Worm (Caenorhabditis elegans): ENCODE measurements around the gene appg-1.
"Not testable (repeated sequence)": the region's sequence is repeated elsewhere in the genome, so short reads cannot be mapped to it uniquely, and the experiment has no call there.

Gene appg-1

ce11 chrII:10303663-10304115 is 22.2 kb upstream of the appg-1 start, which contains the start of gene vha-9 (continued):
- TF ChIP-seq lsy-2 (tag; optimal IDR thresholded peaks at IDR 0.05) = peak in 1 of 2 experiments; percentile 37
- no peak for TF ChIP-seq dmd-9 (GFP tag; IDR thresholded peaks at IDR 0.05)
- TF ChIP-seq mdl-1 (tag; optimal IDR thresholded peaks at IDR 0.05) = peak in 1 of 2 experiments; percentile 2
- TF ChIP-seq aly-2 (tag; optimal IDR thresholded peaks at IDR 0.05) = no peak
- no peak for TF ChIP-seq unc-130 (GFP tag; optimal IDR thresholded peaks at IDR 0.05)
- peak; percentile 75 for TF ChIP-seq dve-1 (tag; optimal IDR thresholded peaks at IDR 0.05; ENCODE audit: insufficient read depth)
- no peak for TF ChIP-seq ZK546.5 (tag; optimal IDR thresholded peaks at IDR 0.05)
- TF ChIP-seq ctbp-1 (GFP tag; IDR thresholded peaks at IDR 0.05) = no peak
- TF ChIP-seq T26A8.4 (GFP tag; IDR thresholded peaks at IDR 0.05) = 0 out of 2 replicates have a peak, but pooled peaks have one; percentile 26
- TF ChIP-seq daf-19 (GFP tag; conservative IDR thresholded peaks at IDR 0.05) = peak; percentile 70; the same call in 1 of the 2 replicates
- no peak for TF ChIP-seq php-3 (GFP tag; IDR thresholded peaks at IDR 0.05)
- peak; percentile 56; the same call in 1 of the 2 replicates for TF ChIP-seq nhr-42 (GFP tag; IDR thresholded peaks at IDR 0.05)
- peak; percentile 62 for TF ChIP-seq nhr-28 (tag; optimal IDR thresholded peaks at IDR 0.05)
- no peak for TF ChIP-seq ceh-28 (tag; optimal IDR thresholded peaks at IDR 0.05)
- TF ChIP-seq F49E8.2 (tag; optimal IDR thresholded peaks at IDR 0.05; ENCODE audit: borderline replicate concordance) = no peak
- TF ChIP-seq zip-11 (GFP tag; IDR thresholded peaks at IDR 0.05) = no peak
- TF ChIP-seq pha-4 (GFP tag; IDR thresholded peaks at IDR 0.05) = 0 out of 2 replicates have a peak, but pooled peaks have one; percentile 46
- no peak for TF ChIP-seq pha-4 (tag; optimal IDR thresholded peaks at IDR 0.05)
- TF ChIP-seq hlh-30 (tag; optimal IDR thresholded peaks at IDR 0.05; ENCODE audit: insufficient read depth) = peak; percentile 64
- TF ChIP-seq ceh-82 (tag; optimal IDR thresholded peaks at IDR 0.05) = no peak
- TF ChIP-seq skn-1 (tag; optimal IDR thresholded peaks at IDR 0.05) = no peak
- no peak for TF ChIP-seq nhr-48 (tag; optimal IDR thresholded peaks at IDR 0.05)
- no peak for TF ChIP-seq daf-16 (GFP tag; optimal IDR thresholded peaks at IDR 0.05)
- TF ChIP-seq daf-16 (tag; optimal IDR thresholded peaks at IDR 0.05) = peak; percentile 56

ce11 chrII:10304736-10305135 is 21.1 kb upstream of the appg-1 start:
- TF ChIP-seq mes-2 (tag; optimal IDR thresholded peaks at IDR 0.05; ENCODE audit: poor library complexity, severe bottlenecking) = peak; percentile 46
- peak in 1 of 2 experiments; percentile 26 for TF ChIP-seq daf-16 (GFP tag; optimal IDR thresholded peaks at IDR 0.05)
- not testable (repeated sequence) for TF ChIP-seq daf-16 (tag; optimal IDR thresholded peaks at IDR 0.05)
- 0 out of 2 replicates have a peak, but pooled peaks have one; percentile 40 for TF ChIP-seq php-3 (GFP tag; IDR thresholded peaks at IDR 0.05)
- TF ChIP-seq vab-7 (GFP tag; IDR thresholded peaks at IDR 0.05) = peak; percentile 59; the same call in 1 of the 2 replicates
- peak; percentile 70; the same call in 1 of the 2 replicates for TF ChIP-seq lim-7 (GFP tag; IDR thresholded peaks at IDR 0.05)
- peak; percentile 79 for TF ChIP-seq T26A8.4 (GFP tag; IDR thresholded peaks at IDR 0.05)
- TF ChIP-seq madf-9 (GFP tag; conservative IDR thresholded peaks at IDR 0.05) = peak; percentile 51
- peak; percentile 18; the same call in 1 of the 2 replicates for TF ChIP-seq saeg-2 (GFP tag; IDR thresholded peaks at IDR 0.05)
- TF ChIP-seq ctbp-1 (GFP tag; IDR thresholded peaks at IDR 0.05) = 0 out of 2 replicates have a peak, but pooled peaks have one; percentile 28
- TF ChIP-seq aha-1 (tag) = peak; percentile 51
- peak; percentile 64; the same call in 1 of the 2 replicates for TF ChIP-seq F26F4.8 (GFP tag; conservative IDR thresholded peaks at IDR 0.05)
- TF ChIP-seq Y48G9A.11 (GFP tag; IDR thresholded peaks at IDR 0.05) = 0 out of 2 replicates have a peak, but pooled peaks have one; percentile 22
- TF ChIP-seq lin-1 (GFP tag; IDR thresholded peaks at IDR 0.05) = 0 out of 2 replicates have a peak, but pooled peaks have one; percentile 8
- TF ChIP-seq tra-1 (GFP tag; IDR thresholded peaks at IDR 0.05) = 0 out of 2 replicates have a peak, but pooled peaks have one; percentile 9
- peak; percentile 88 for TF ChIP-seq egl-43 (GFP tag; IDR thresholded peaks at IDR 0.05)
- peak; percentile 73 for TF ChIP-seq arid-1 (GFP tag; conservative IDR thresholded peaks at IDR 0.05)
- 0 out of 4 replicates have a peak, but pooled peaks of 1 of the 2 experiments have one; percentile 40 for TF ChIP-seq madf-5 (GFP tag; IDR thresholded peaks at IDR 0.05)
- TF ChIP-seq hmg-1.1 (GFP tag; IDR thresholded peaks at IDR 0.05) = peak; percentile 24; the same call in 1 of the 2 replicates

All from whole organism, L4 larva.